Worm (Caenorhabditis elegans): ENCODE data around the gene nhr-195.
A peak's percentile ranks its signal among the peaks of the same experiment; 100 is the strongest.

nhr-195 gene

ce11 chrV:8980845-8981244 is 8.7 kb upstream of the nhr-195 start, which contains the start of gene str-84:
Gene str-84 (minus strand): TSS chrV:8980945.
- TF ChIP-seq mbf-1 (tag; optimal IDR thresholded peaks at IDR 0.05), result no peak

ce11 chrV:8977895-8978294 is 5.7 kb upstream of the nhr-195 start:
- TF ChIP-seq alr-1 (tag; optimal IDR thresholded peaks at IDR 0.05) (no peak), nhr-25 (tag; optimal IDR thresholded peaks at IDR 0.05) (no peak), fos-1 (tag; optimal IDR thresholded peaks at IDR 0.05) (no peak), lsy-2 (tag; optimal IDR thresholded peaks at IDR 0.05) (no peak), mab-5 (tag; optimal IDR thresholded peaks at IDR 0.05) (no peak), R02D3.7 (tag; optimal IDR thresholded peaks at IDR 0.05) (no peak), dmd-4 (tag; optimal IDR thresholded peaks at IDR 0.05) (no peak), ceh-82 (tag; optimal IDR thresholded peaks at IDR 0.05) (no peak), nhr-77 (tag; optimal IDR thresholded peaks at IDR 0.05) (no peak), nhr-23 (tag; optimal IDR thresholded peaks at IDR 0.05) (no peak), unc-39 (tag; optimal IDR thresholded peaks at IDR 0.05) (no peak), Y55F3AM.14 (GFP tag; optimal IDR thresholded peaks at IDR 0.05) (no peak), ztf-4 (tag; optimal IDR thresholded peaks at IDR 0.05) (no peak), blmp-1 (tag; optimal IDR thresholded peaks at IDR 0.05; ENCODE audit: insufficient read depth) (no peak), peb-1 (tag; optimal IDR thresholded peaks at IDR 0.05) (no peak), elt-3 (tag; optimal IDR thresholded peaks at IDR 0.05) (no peak), unc-62 (GFP tag; optimal IDR thresholded peaks at IDR 0.05) (no peak), C34F6.9 (tag; optimal IDR thresholded peaks at IDR 0.05) (no peak), nhr-12 (tag; optimal IDR thresholded peaks at IDR 0.05) (no peak), lin-13 (GFP tag; optimal IDR thresholded peaks at IDR 0.05) (no peak)

- TF ChIP-seq fos-1 (tag; optimal IDR thresholded peaks at IDR 0.05) (peak; percentile 78), crh-2 (tag; optimal IDR thresholded peaks at IDR 0.05) (peak; percentile 27), unc-55 (GFP tag; optimal IDR thresholded peaks at IDR 0.05) (no peak)
Measured at ce11 chrV:8974889-8975422, 2.8 kb upstream of the nhr-195 start, which contains the start of gene nhr-143. Gene nhr-143 (minus strand): TSS chrV:8974939.

ce11 chrV:8966086-8966485 is 6.1 kb downstream of the nhr-195 start, which contains the start of gene nhr-219:
Gene nhr-219 (minus strand): TSS chrV:8966186.
- no peak for TF ChIP-seq sem-4 (tag; optimal IDR thresholded peaks at IDR 0.05)
- no peak for TF ChIP-seq nhr-129 (tag; optimal IDR thresholded peaks at IDR 0.05)
- TF ChIP-seq lin-13 (GFP tag; optimal IDR thresholded peaks at IDR 0.05), result no peak
- no peak for TF ChIP-seq nhr-10 (tag; optimal IDR thresholded peaks at IDR 0.05)
- no peak for TF ChIP-seq snpc-4 (tag; optimal IDR thresholded peaks at IDR 0.05)

- TF ChIP-seq nhr-129 (tag; optimal IDR thresholded peaks at IDR 0.05) (peak; percentile 23), fos-1 (tag; optimal IDR thresholded peaks at IDR 0.05) (peak; percentile 14), lsy-2 (tag; optimal IDR thresholded peaks at IDR 0.05) (peak in 1 of 2 experiments; percentile 4), lin-13 (GFP tag; optimal IDR thresholded peaks at IDR 0.05) (no peak), sma-3 (GFP tag; optimal IDR thresholded peaks at IDR 0.05) (no peak), mab-5 (tag; optimal IDR thresholded peaks at IDR 0.05) (no peak), elt-3 (tag; optimal IDR thresholded peaks at IDR 0.05) (no peak), nhr-25 (tag; optimal IDR thresholded peaks at IDR 0.05) (peak; percentile 43), sem-4 (tag; optimal IDR thresholded peaks at IDR 0.05) (no peak), lin-11 (tag; optimal IDR thresholded peaks at IDR 0.05) (no peak), sma-9 (GFP tag; optimal IDR thresholded peaks at IDR 0.05) (peak; percentile 15), sma-9 (tag; optimal IDR thresholded peaks at IDR 0.05) (no peak)
Measured at ce11 chrV:8964055-8964758, 8.0 kb downstream of the nhr-195 start, which contains the start of gene nhr-44. Gene nhr-44 (minus strand): TSS chrV:8964105.

All from whole organism, L2 larva.